Fruit fly (Drosophila melanogaster): ENCODE data around the gene CG17097.

DNA sequence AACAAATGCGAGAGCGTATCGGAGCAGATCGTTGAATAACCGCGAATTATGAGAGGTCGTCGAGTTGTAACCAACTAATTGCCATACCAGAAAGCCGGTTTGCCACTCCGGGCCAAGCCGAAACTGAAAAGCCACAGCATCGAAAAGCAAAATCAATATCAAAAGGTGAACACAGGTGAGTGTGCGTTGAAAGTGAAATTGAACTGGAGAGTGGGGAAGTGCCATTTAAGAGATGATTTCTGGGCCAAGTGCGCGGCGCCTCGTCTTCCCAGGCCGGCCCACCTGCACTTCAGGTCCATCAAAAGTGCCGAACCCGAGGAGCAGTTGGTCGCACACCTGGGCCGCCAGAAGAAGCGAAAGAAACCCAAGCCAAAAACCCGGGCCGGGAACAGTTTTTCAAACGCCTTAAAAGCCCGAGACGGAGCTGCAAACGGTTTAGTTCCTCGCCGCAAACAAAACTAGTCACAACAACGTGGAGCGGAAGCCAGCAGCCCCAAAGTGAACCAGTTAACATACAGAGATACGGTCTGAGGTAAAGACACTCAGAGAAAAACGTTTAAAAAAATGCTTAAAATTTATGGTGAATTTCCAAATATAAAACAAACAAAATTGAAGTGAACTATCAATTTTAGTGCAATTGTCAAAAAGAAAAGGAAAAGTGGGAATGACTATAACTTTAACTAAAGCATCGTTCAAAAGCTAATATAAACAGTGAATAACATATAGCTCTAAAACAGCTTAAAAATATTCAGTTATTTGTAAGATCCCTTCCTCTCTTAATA is 30.9 kb downstream of the CG17097 start, which contains the start of gene CG17104:
- TF ChIP-seq h (optimal IDR thresholded peaks at IDR 0.05), result no peak
- TF ChIP-seq insv (optimal IDR thresholded peaks at IDR 0.05), result no peak
- TF ChIP-seq Myc (optimal IDR thresholded peaks at IDR 0.05), result no peak
- no peak for TF ChIP-seq Sin3A (optimal IDR thresholded peaks at IDR 0.05)
